Fruit fly (Drosophila melanogaster) whole organism: ENCODE data around the gene Cda4.
A peak's percentile ranks its signal among the peaks of the same experiment; 100 is the strongest.

Experiments
- CG8478 ChIP-seq: fragments of >200 bp; optimal IDR thresholded peaks from 2 replicates; lab custom pipeline; 2018; ENCODE audit warnings: inconsistent platforms
- Dll ChIP-seq: fragments of >200 bp; optimal IDR thresholded peaks from 2 replicates; lab custom pipeline; 2017
- EcR ChIP-seq, 2 experiments: fragments of >200 bp; optimal IDR thresholded peaks; 2 replicates each; lab custom pipeline; 2017; ENCODE audit warnings: missing biosample characterization in 2 of 2, missing genetic modification characterization in 2 of 2, missing genetic modification reagents in 2 of 2
- psq ChIP-seq: fragments of >200 bp; optimal IDR thresholded peaks from 2 replicates; lab custom pipeline; 2017

dm6 chrX:22540065-22540504 lies 92.4 kb downstream of the Cda4 start, which contains the start of gene CG17598:
- TF ChIP-seq CG8478 (lab: Kevin White, UChicago) (peak; percentile 22), Dll (lab: Kevin White, UChicago) (no peak), psq (lab: Kevin White, UChicago) (no peak), EcR (GFP tag; optimal IDR thresholded peaks at IDR 0.05; lab: Kevin White, UChicago) (no peak)
